Worm (Caenorhabditis elegans) whole organism, L2 larva: ENCODE results near the gene npr-21.

ENCODE experiments used
- C34F6.9 ChIP-seq: fragments of 150-350 bp; optimal IDR thresholded peaks from 2 replicates; lab custom pipeline; 2014; ENCODE audit warnings: missing biosample characterization, missing genetic modification characterization
- F13H6.1 ChIP-seq: sonication (generic microtip); optimal IDR thresholded peaks from 2 replicates; lab custom pipeline; 2016; ENCODE audit warnings: missing genetic modification characterization, missing compliant biosample characterization
- R02D3.7 ChIP-seq: fragments of 150-350 bp; optimal IDR thresholded peaks from 2 replicates; lab custom pipeline; 2014; ENCODE audit warnings: missing biosample characterization, missing genetic modification characterization
- Y55F3AM.14 ChIP-seq: fragments of 200-800 bp; sonication (Bioruptor generic); optimal IDR thresholded peaks from 2 replicates; lab custom pipeline; 2018; ENCODE audit warnings: mild to moderate bottlenecking, missing genetic modification characterization, missing compliant biosample characterization
- ZK546.5 ChIP-seq: sonication (generic microtip); optimal IDR thresholded peaks from 2 replicates; lab custom pipeline; 2017; ENCODE audit warnings: missing biosample characterization, missing genetic modification characterization
- alr-1 ChIP-seq: fragments of 150-350 bp; optimal IDR thresholded peaks from 2 replicates; lab custom pipeline; 2014; ENCODE audit warnings: missing biosample characterization, missing genetic modification characterization
- aly-2 ChIP-seq: fragments of 150-350 bp; optimal IDR thresholded peaks from 2 replicates; lab custom pipeline; 2014; ENCODE audit warnings: missing biosample characterization, missing genetic modification characterization
- ama-1 ChIP-seq: fragments of 150-350 bp; optimal IDR thresholded peaks from 2 replicates; lab custom pipeline; 2018; ENCODE audit warnings: inconsistent platforms
- blmp-1 ChIP-seq: sonication (generic microtip); optimal IDR thresholded peaks from 2 replicates; lab custom pipeline; 2017; ENCODE audit warnings: missing genetic modification characterization, mild to moderate bottlenecking, missing compliant biosample characterization, antibody characterized with exemption, moderate library complexity; ENCODE audit not compliant: insufficient read depth
- ceh-16 ChIP-seq: fragments of 150-350 bp; optimal IDR thresholded peaks from 2 replicates; lab custom pipeline; 2014; ENCODE audit warnings: missing biosample characterization, missing genetic modification characterization
- ceh-82 ChIP-seq: fragments of 150-350 bp; optimal IDR thresholded peaks from 2 replicates; lab custom pipeline; 2014; ENCODE audit warnings: missing biosample characterization, missing genetic modification characterization
- crh-2 ChIP-seq: sonication (generic microtip); optimal IDR thresholded peaks from 2 replicates; lab custom pipeline; 2017; ENCODE audit warnings: missing biosample characterization, missing genetic modification characterization
- dmd-4 ChIP-seq: sonication (generic microtip); optimal IDR thresholded peaks from 2 replicates; lab custom pipeline; 2017; ENCODE audit warnings: missing biosample characterization, missing genetic modification characterization
- egl-27 ChIP-seq: sonication (generic microtip); optimal IDR thresholded peaks from 3 replicates; lab custom pipeline; 2017; ENCODE audit warnings: missing biosample characterization, missing genetic modification reagents, missing genetic modification characterization
- elt-1 ChIP-seq: fragments of 150-350 bp; optimal IDR thresholded peaks from 2 replicates; lab custom pipeline; 2014; ENCODE audit warnings: missing biosample characterization, missing genetic modification characterization
- elt-3 ChIP-seq: sonication (generic microtip); optimal IDR thresholded peaks from 2 replicates; lab custom pipeline; 2017; ENCODE audit warnings: missing biosample characterization, missing genetic modification characterization
- fos-1 ChIP-seq: fragments of 150-350 bp; optimal IDR thresholded peaks from 2 replicates; lab custom pipeline; 2014; ENCODE audit warnings: missing biosample characterization, missing genetic modification characterization
- gmeb-1 ChIP-seq: fragments of 150-350 bp; optimal IDR thresholded peaks from 2 replicates; lab custom pipeline; 2014; ENCODE audit warnings: missing biosample characterization, missing genetic modification characterization
- lin-11 ChIP-seq: fragments of 150-350 bp; sonication (generic microtip); optimal IDR thresholded peaks from 2 replicates; lab custom pipeline; 2014; ENCODE audit warnings: missing biosample characterization, missing genetic modification characterization, inconsistent platforms, mixed read lengths
- lin-13 ChIP-seq: fragments of 150-350 bp; optimal IDR thresholded peaks from 2 replicates; lab custom pipeline; 2014; ENCODE audit warnings: missing biosample characterization, missing genetic modification reagents, missing genetic modification characterization
- lin-39 ChIP-seq: fragments of 150-350 bp; optimal IDR thresholded peaks from 2 replicates; lab custom pipeline; 2014; ENCODE audit warnings: missing biosample characterization, missing genetic modification reagents, missing genetic modification characterization
- lsy-2 ChIP-seq, 2 experiments: fragments of 150-350 bp in 1 of 2; sonication (generic microtip) in 1 of 2; optimal IDR thresholded peaks; 2 replicates each; lab custom pipeline; 2014 to 2017; ENCODE audit warnings: missing biosample characterization in 2 of 2, missing genetic modification characterization in 2 of 2
- mab-5 ChIP-seq: fragments of 150-350 bp; optimal IDR thresholded peaks from 2 replicates; lab custom pipeline; 2014; ENCODE audit warnings: missing biosample characterization, missing genetic modification characterization
- mbf-1 ChIP-seq: sonication (generic microtip); optimal IDR thresholded peaks from 2 replicates; lab custom pipeline; 2017; ENCODE audit warnings: missing biosample characterization, missing genetic modification characterization
- mdl-1 ChIP-seq, 2 experiments: fragments of 150-350 bp in 1 of 2; sonication (generic microtip) in 1 of 2; optimal IDR thresholded peaks; 2 replicates each; lab custom pipeline; 2017; ENCODE audit warnings: missing biosample characterization in 2 of 2, missing genetic modification characterization in 2 of 2
- nhr-10 ChIP-seq: sonication (generic microtip); optimal IDR thresholded peaks from 2 replicates; lab custom pipeline; 2017; ENCODE audit warnings: missing biosample characterization, missing genetic modification characterization
- nhr-11 ChIP-seq: fragments of 150-350 bp; optimal IDR thresholded peaks from 2 replicates; lab custom pipeline; 2014; ENCODE audit warnings: missing biosample characterization, missing genetic modification characterization
- nhr-129 ChIP-seq: fragments of 150-350 bp; optimal IDR thresholded peaks from 2 replicates; lab custom pipeline; 2014; ENCODE audit warnings: missing biosample characterization, missing genetic modification characterization
- nhr-21 ChIP-seq: fragments of 150-350 bp; optimal IDR thresholded peaks from 2 replicates; lab custom pipeline; 2014; ENCODE audit warnings: missing biosample characterization, missing genetic modification characterization
- nhr-23 ChIP-seq: fragments of 150-350 bp; optimal IDR thresholded peaks from 2 replicates; lab custom pipeline; 2014; ENCODE audit warnings: missing biosample characterization, missing genetic modification reagents, missing genetic modification characterization
- nhr-237 ChIP-seq: fragments of 150-350 bp; optimal IDR thresholded peaks from 2 replicates; lab custom pipeline; 2014; ENCODE audit warnings: missing biosample characterization, missing genetic modification characterization
- nhr-25 ChIP-seq: fragments of 150-350 bp; sonication (generic microtip); optimal IDR thresholded peaks from 3 replicates; lab custom pipeline; 2014; ENCODE audit warnings: missing biosample characterization, missing genetic modification characterization
- nhr-6 ChIP-seq: fragments of 150-350 bp; optimal IDR thresholded peaks from 2 replicates; lab custom pipeline; 2014; ENCODE audit warnings: missing biosample characterization, missing genetic modification characterization
- nhr-77 ChIP-seq: fragments of 150-350 bp; optimal IDR thresholded peaks from 2 replicates; lab custom pipeline; 2014; ENCODE audit warnings: missing biosample characterization, missing genetic modification characterization
- peb-1 ChIP-seq: fragments of 150-350 bp; optimal IDR thresholded peaks from 2 replicates; lab custom pipeline; 2014; ENCODE audit warnings: missing biosample characterization, missing genetic modification characterization
- sem-4 ChIP-seq: fragments of 150-350 bp; optimal IDR thresholded peaks from 2 replicates; lab custom pipeline; 2014; ENCODE audit warnings: missing biosample characterization, missing genetic modification reagents, missing genetic modification characterization
- skn-1 ChIP-seq: sonication (generic microtip); optimal IDR thresholded peaks from 2 replicates; lab custom pipeline; 2017; ENCODE audit warnings: missing biosample characterization, missing genetic modification characterization
- sma-3 ChIP-seq: sonication (generic microtip); optimal IDR thresholded peaks from 2 replicates; lab custom pipeline; 2016; ENCODE audit warnings: missing genetic modification reagents, missing genetic modification characterization, missing compliant biosample characterization
- sma-9 ChIP-seq, 2 experiments: fragments of 150-350 bp in 1 of 2; sonication (generic microtip) in 1 of 2; optimal IDR thresholded peaks; 2 replicates each; lab custom pipeline; 2014 to 2016; ENCODE audit warnings: missing genetic modification characterization in 2 of 2, mild to moderate bottlenecking in 1 of 2, missing biosample characterization in 1 of 2, missing compliant biosample characterization in 1 of 2, missing genetic modification reagents in 1 of 2, moderate library complexity in 1 of 2
- snpc-4 ChIP-seq: fragments of 150-350 bp; optimal IDR thresholded peaks from 2 replicates; lab custom pipeline; 2014; ENCODE audit warnings: missing biosample characterization, missing genetic modification characterization
- unc-39 ChIP-seq: fragments of 150-350 bp; optimal IDR thresholded peaks from 2 replicates; lab custom pipeline; 2014; ENCODE audit warnings: missing biosample characterization, missing genetic modification characterization
- unc-55 ChIP-seq: fragments of 150-350 bp; sonication (generic microtip); optimal IDR thresholded peaks from 3 replicates; lab custom pipeline; 2014; ENCODE audit warnings: missing biosample characterization, missing genetic modification reagents, missing genetic modification characterization
- unc-62 ChIP-seq: fragments of 150-350 bp; optimal IDR thresholded peaks from 2 replicates; lab custom pipeline; 2014; ENCODE audit warnings: missing biosample characterization, missing genetic modification reagents, missing genetic modification characterization
- zag-1 ChIP-seq: fragments of 150-350 bp; optimal IDR thresholded peaks from 2 replicates; lab custom pipeline; 2014; ENCODE audit warnings: missing biosample characterization, missing genetic modification characterization
- ztf-1 ChIP-seq: fragments of 200-800 bp; sonication (Bioruptor generic); conservative IDR thresholded peaks from 2 replicates; pipeline ENCODE4 v1.3.6; 2022; ENCODE audit warnings: missing genetic modification characterization, missing compliant biosample characterization
- ztf-11 ChIP-seq: sonication (generic microtip); optimal IDR thresholded peaks from 2 replicates; lab custom pipeline; 2017; ENCODE audit warnings: missing biosample characterization, missing genetic modification characterization
- ztf-4 ChIP-seq: fragments of 150-350 bp; optimal IDR thresholded peaks from 2 replicates; lab custom pipeline; 2014; ENCODE audit warnings: missing biosample characterization, missing genetic modification characterization

npr-21 gene

DNA sequence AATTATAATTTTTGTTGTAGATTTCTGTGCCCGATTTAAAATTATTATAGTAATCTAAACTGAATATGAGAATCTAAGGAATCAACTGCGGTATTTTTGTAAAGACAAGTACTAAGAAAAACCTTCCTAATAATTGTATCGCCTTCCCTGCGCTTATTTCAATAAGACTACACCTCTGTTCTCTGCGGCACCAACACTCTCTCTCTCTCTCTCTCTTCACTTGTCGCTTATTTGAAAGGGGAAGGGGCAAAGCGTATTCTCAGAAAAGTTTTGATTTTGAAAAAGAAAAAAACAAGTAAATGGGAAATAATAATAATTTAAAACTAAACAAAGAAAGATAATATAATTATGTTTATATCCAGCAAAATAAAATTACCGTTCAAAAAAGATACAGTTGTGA is 23.5 kb upstream of the npr-21 start:
- peak; percentile 70 for TF ChIP-seq fos-1 (tag; lab: Kevin White, UChicago)
- TF ChIP-seq nhr-129 (tag; lab: Kevin White, UChicago): peak; percentile 87
- TF ChIP-seq skn-1 (tag; lab: Kevin White, UChicago): no peak
- TF ChIP-seq nhr-21: peak; percentile 66
- peak; percentile 24 for TF ChIP-seq zag-1 (tag; lab: Kevin White, UChicago)
- TF ChIP-seq mdl-1 (tag; optimal IDR thresholded peaks at IDR 0.05; lab: Kevin White, UChicago): no peak
- peak; percentile 72 for TF ChIP-seq mab-5 (tag; lab: Kevin White, UChicago)
- peak; percentile 70 for TF ChIP-seq crh-2 (tag; lab: Kevin White, UChicago)
- no peak for TF ChIP-seq ztf-11
- peak; percentile 69 for TF ChIP-seq lin-13
- peak; percentile 77 for TF ChIP-seq gmeb-1
- no peak for TF ChIP-seq lin-39 (tag; lab: Kevin White, UChicago)
- TF ChIP-seq ceh-82 (tag; lab: Kevin White, UChicago): peak; percentile 50
- peak; percentile 56 for TF ChIP-seq egl-27 (tag; lab: Kevin White, UChicago)
- TF ChIP-seq nhr-10 (tag; lab: Kevin White, UChicago): peak; percentile 28
- no peak for TF ChIP-seq Y55F3AM.14 (GFP tag; lab: Kevin White, UChicago)
- peak; percentile 16 for TF ChIP-seq nhr-11
- no peak for TF ChIP-seq ceh-16
- TF ChIP-seq snpc-4 (tag; lab: Kevin White, UChicago): no peak
- no peak for TF ChIP-seq lin-11
- peak; percentile 45 for TF ChIP-seq sma-3 (GFP tag; lab: Kevin White, UChicago)
- no peak for TF ChIP-seq nhr-25 (tag; lab: Kevin White, UChicago)
- peak in 1 of 2 experiments; percentile 71 for TF ChIP-seq lsy-2 (tag; optimal IDR thresholded peaks at IDR 0.05; lab: Kevin White, UChicago)
- TF ChIP-seq alr-1 (tag; lab: Kevin White, UChicago): no peak
- no peak for TF ChIP-seq ama-1 (lab: Kevin White, UChicago)
- no peak for TF ChIP-seq sem-4 (tag; lab: Kevin White, UChicago)
- no peak for TF ChIP-seq aly-2
- no peak for TF ChIP-seq R02D3.7 (tag; lab: Kevin White, UChicago)
- no peak for TF ChIP-seq dmd-4 (tag; lab: Kevin White, UChicago)
- TF ChIP-seq peb-1: no peak
- TF ChIP-seq nhr-6 (tag; lab: Kevin White, UChicago): peak; percentile 53
- no peak for TF ChIP-seq ztf-1 (GFP tag; lab: Robert Waterston, UW)
- TF ChIP-seq nhr-77: peak; percentile 72
- TF ChIP-seq sma-9 (GFP tag; optimal IDR thresholded peaks at IDR 0.05; lab: Kevin White, UChicago): peak; percentile 41
- no peak for TF ChIP-seq sma-9 (tag; optimal IDR thresholded peaks at IDR 0.05; lab: Kevin White, UChicago)
- TF ChIP-seq unc-39 (tag; lab: Kevin White, UChicago): no peak
- TF ChIP-seq nhr-237 (tag; lab: Kevin White, UChicago): peak; percentile 68
- TF ChIP-seq elt-1 (tag; lab: Kevin White, UChicago): no peak
- no peak for TF ChIP-seq nhr-23 (tag; lab: Kevin White, UChicago)
- TF ChIP-seq elt-3 (tag; lab: Kevin White, UChicago): no peak
- TF ChIP-seq blmp-1: no peak
- no peak for TF ChIP-seq mbf-1 (tag; lab: Kevin White, UChicago)
- TF ChIP-seq unc-62: no peak
- TF ChIP-seq unc-55 (GFP tag; lab: Kevin White, UChicago): peak; percentile 90
- peak; percentile 71 for TF ChIP-seq C34F6.9 (tag; lab: Kevin White, UChicago)
- TF ChIP-seq ZK546.5 (tag; lab: Kevin White, UChicago): no peak
- TF ChIP-seq F13H6.1 (tag; lab: Kevin White, UChicago): peak; percentile 58
- no peak for TF ChIP-seq ztf-4 (tag; lab: Kevin White, UChicago)
- TF ChIP-seq, all 48 proteins: peak for 21
